Fruit fly (Drosophila melanogaster): ENCODE results near the gene Spg7.

DNA sequence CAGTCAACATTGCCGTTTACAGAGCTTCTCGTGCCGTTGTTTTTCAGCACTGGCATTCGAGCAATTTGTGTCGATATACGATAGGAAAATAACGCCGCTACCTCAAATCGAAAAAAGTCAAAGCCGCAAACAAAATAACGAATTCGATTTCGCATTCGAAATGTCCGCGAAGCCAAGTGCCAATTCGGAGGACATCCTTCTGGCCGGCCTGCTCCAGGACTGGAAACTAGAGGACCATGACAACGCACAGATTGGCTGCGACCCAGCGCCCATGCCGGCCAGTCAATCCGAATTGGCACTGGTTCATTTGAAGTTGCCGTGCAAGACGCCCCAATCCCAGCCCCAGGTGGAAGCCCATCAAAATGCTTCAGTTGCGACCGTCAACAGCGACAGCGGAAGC lies 16.7 kb upstream of the Spg7 start:
- TF ChIP-seq Hmr (GFP tag; optimal IDR thresholded peaks at IDR 0.05) (no peak), maf-S (GFP tag; optimal IDR thresholded peaks at IDR 0.05) (no peak), ttk (GFP tag; IDR thresholded peaks at IDR 0.05) (no peak), CG8359 (GFP tag; optimal IDR thresholded peaks at IDR 0.05; ENCODE audit: borderline replicate concordance) (no peak), toy (GFP tag; IDR thresholded peaks at IDR 0.05) (no peak), CG5245 (GFP tag; optimal IDR thresholded peaks at IDR 0.05) (no peak), CG10462 (GFP tag; optimal IDR thresholded peaks at IDR 0.05) (no peak), pan (optimal IDR thresholded peaks at IDR 0.05) (no peak), pan (GFP tag; optimal IDR thresholded peaks at IDR 0.05 in 1 of 2, IDR thresholded peaks at IDR 0.05 in 1 of 2) (no peak), CG1024 (GFP tag; IDR thresholded peaks at IDR 0.05) (no peak), cg (GFP tag; optimal IDR thresholded peaks at IDR 0.05) (no peak), Med (GFP tag) (peak; percentile 46)

All from whole organism, embryonic.